Fruit fly (Drosophila melanogaster): ENCODE measurements around the gene aurB.

The aurB gene

DNA sequence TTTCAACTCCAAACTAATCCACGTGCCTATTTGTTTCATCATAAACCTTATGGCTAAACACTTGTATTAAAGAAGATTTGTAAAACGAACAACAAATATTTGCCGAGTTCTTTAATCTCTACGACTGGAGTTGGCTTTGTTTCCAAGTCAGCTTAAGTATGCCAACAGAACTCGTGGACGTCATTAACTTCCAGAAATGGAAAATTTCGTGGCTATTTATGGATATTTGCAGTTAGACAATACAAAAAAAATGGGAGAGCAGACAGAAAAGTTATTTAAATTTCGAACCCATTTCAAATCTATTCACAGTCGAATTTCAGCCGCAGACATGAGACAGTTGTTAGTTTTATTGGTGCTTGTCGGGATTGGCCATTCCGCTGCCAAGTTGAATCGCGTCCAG is 37.5 kb downstream of the aurB start, which contains the start of gene CG17134:
TSS of gene CG17134 (plus strand) at position 301 of the 400 bp plus-strand sequence.
- no peak for TF ChIP-seq Dif (GFP tag; optimal IDR thresholded peaks at IDR 0.05; ENCODE audit: partially characterized antibody)
- TF ChIP-seq sv (GFP tag; optimal IDR thresholded peaks at IDR 0.05): no peak
- TF ChIP-seq lola (GFP tag; optimal IDR thresholded peaks at IDR 0.05): no peak
- no peak for TF ChIP-seq CrebA (GFP tag; optimal IDR thresholded peaks at IDR 0.05; ENCODE audit: borderline replicate concordance)
- no peak for TF ChIP-seq tai (GFP tag; optimal IDR thresholded peaks at IDR 0.05)
- TF ChIP-seq br (GFP tag; optimal IDR thresholded peaks at IDR 0.05): no peak
- TF ChIP-seq psq (GFP tag; optimal IDR thresholded peaks at IDR 0.05): no peak
- TF ChIP-seq sage (GFP tag; optimal IDR thresholded peaks at IDR 0.05): no peak
- no peak for TF ChIP-seq Abd-B (GFP tag; optimal IDR thresholded peaks at IDR 0.05)
- TF ChIP-seq brk (GFP tag; optimal IDR thresholded peaks at IDR 0.05): no peak
- no peak for TF ChIP-seq dl (GFP tag; optimal IDR thresholded peaks at IDR 0.05; ENCODE audit: insufficient read depth in 1 of 2, partially characterized antibody in 2 of 2)
- TF ChIP-seq Hnf4 (GFP tag; optimal IDR thresholded peaks at IDR 0.05): no peak
- TF ChIP-seq Myc (optimal IDR thresholded peaks at IDR 0.05): no peak
- no peak for TF ChIP-seq OdsH (GFP tag; optimal IDR thresholded peaks at IDR 0.05)
- TF ChIP-seq foxo (GFP tag; optimal IDR thresholded peaks at IDR 0.05): no peak
- TF ChIP-seq Rel (GFP tag; optimal IDR thresholded peaks at IDR 0.05): no peak
- TF ChIP-seq Rel (tag; optimal IDR thresholded peaks at IDR 0.05): no peak
- no peak for TF ChIP-seq CG32264 (GFP tag; optimal IDR thresholded peaks at IDR 0.05)

DNA sequence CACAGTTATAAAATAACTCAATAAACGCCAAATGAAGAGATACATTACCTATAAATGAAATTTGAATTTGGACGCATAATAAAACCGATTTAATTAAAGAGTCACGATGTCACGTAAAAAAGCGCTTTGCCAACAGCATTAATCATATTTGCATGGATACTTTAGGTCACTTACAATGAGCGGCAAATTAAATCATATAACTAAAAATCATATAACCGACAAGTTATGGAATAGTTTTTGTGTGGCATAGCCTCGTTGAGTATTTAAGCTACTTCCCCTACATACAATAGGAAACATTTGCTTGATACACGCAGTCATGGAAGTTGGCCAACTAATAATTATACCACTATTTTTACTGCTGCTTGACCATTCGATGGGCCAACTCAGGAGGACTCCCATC is 39.1 kb downstream of the aurB start, which contains the start of gene CG6508:
TSS of gene CG6508 (plus strand) at position 301 of the 400 bp plus-strand sequence.
- TF ChIP-seq N (GFP tag; optimal IDR thresholded peaks at IDR 0.05): no peak
- no peak for TF ChIP-seq ey (GFP tag; optimal IDR thresholded peaks at IDR 0.05)
- no peak for TF ChIP-seq sv (GFP tag; optimal IDR thresholded peaks at IDR 0.05)
- TF ChIP-seq jim (GFP tag; optimal IDR thresholded peaks at IDR 0.05): no peak
- no peak for TF ChIP-seq h (GFP tag; optimal IDR thresholded peaks at IDR 0.05)
- no peak for TF ChIP-seq Hr78 (GFP tag; optimal IDR thresholded peaks at IDR 0.05)
- no peak for TF ChIP-seq HLH106 (tag; optimal IDR thresholded peaks at IDR 0.05)
- no peak for TF ChIP-seq sage (GFP tag; optimal IDR thresholded peaks at IDR 0.05)
